Worm (Caenorhabditis elegans) whole organism, L4/young adult: ENCODE results near the gene F44F4.10.

ENCODE experiments used
- W03F9.2 ChIP-seq: fragments of 150-350 bp; optimal IDR thresholded peaks from 2 replicates; lab custom pipeline; 2014; ENCODE audit warnings: missing biosample characterization, missing genetic modification characterization
- dao-5 ChIP-seq: sonication (generic microtip); optimal IDR thresholded peaks from 2 replicates; lab custom pipeline; 2016; ENCODE audit warnings: missing genotype, missing genetic modification characterization, moderate library complexity, missing compliant biosample characterization
- him-1 ChIP-seq: sonication (generic microtip); optimal IDR thresholded peaks from 2 replicates; lab custom pipeline; 2016; ENCODE audit warnings: missing genotype, missing genetic modification reagents, missing genetic modification characterization, missing compliant biosample characterization

ce11 chrII:10888979-10889378, 28.1 kb downstream of the F44F4.10 start, which contains the start of gene ptr-8:
- no peak for TF ChIP-seq him-1 (tag; lab: Kevin White, UChicago)
- TF ChIP-seq W03F9.2 (tag; lab: Kevin White, UChicago), result no peak
- no peak for TF ChIP-seq dao-5 (tag; lab: Kevin White, UChicago)
